Worm (Caenorhabditis elegans) whole organism, L3 larva: ENCODE measurements around the gene tag-120.

Experiments
- ama-1 ChIP-seq: fragments of 150-350 bp; optimal IDR thresholded peaks from 2 replicates; lab custom pipeline; 2018
- egl-27 ChIP-seq: sonication (generic microtip); optimal IDR thresholded peaks from 4 replicates; lab custom pipeline; 2017; ENCODE audit warnings: missing biosample characterization, missing genetic modification reagents, missing genetic modification characterization
- hmg-11 ChIP-seq: sonication (generic microtip); optimal IDR thresholded peaks from 2 replicates; lab custom pipeline; 2016; ENCODE audit warnings: missing genetic modification characterization, missing compliant biosample characterization
- lin-39 ChIP-seq: fragments of 150-350 bp; optimal IDR thresholded peaks from 2 replicates; lab custom pipeline; 2018; ENCODE audit warnings: missing biosample characterization, missing genetic modification reagents, missing genetic modification characterization
- lsy-12 ChIP-seq: sonication (generic microtip); optimal IDR thresholded peaks from 2 replicates; lab custom pipeline; 2016; ENCODE audit warnings: mild to moderate bottlenecking, missing genetic modification characterization, missing compliant biosample characterization
- nhr-11 ChIP-seq: fragments of 150-350 bp; optimal IDR thresholded peaks from 2 replicates; lab custom pipeline; 2014; ENCODE audit warnings: missing biosample characterization, missing genetic modification characterization
- nhr-237 ChIP-seq: fragments of 150-350 bp; optimal IDR thresholded peaks from 2 replicates; lab custom pipeline; 2014; ENCODE audit warnings: missing biosample characterization, missing genetic modification characterization
- nhr-28 ChIP-seq: fragments of 150-350 bp; optimal IDR thresholded peaks from 2 replicates; lab custom pipeline; 2014; ENCODE audit warnings: missing biosample characterization, missing genetic modification characterization
- pha-4 ChIP-seq: fragments of 150-350 bp; optimal IDR thresholded peaks from 2 replicates; lab custom pipeline; 2014; ENCODE audit warnings: missing biosample characterization, missing genetic modification reagents, missing genetic modification characterization
- sea-2 ChIP-seq: fragments of 150-350 bp; sonication (generic microtip); optimal IDR thresholded peaks from 4 replicates; lab custom pipeline; 2014; ENCODE audit warnings: missing biosample characterization, missing genetic modification reagents, missing genetic modification characterization
- snpc-4 ChIP-seq: fragments of 150-350 bp; optimal IDR thresholded peaks from 2 replicates; lab custom pipeline; 2014; ENCODE audit warnings: missing biosample characterization, missing genetic modification characterization
- tbx-2 ChIP-seq: sonication (generic microtip); optimal IDR thresholded peaks from 2 replicates; lab custom pipeline; 2016; ENCODE audit warnings: mild to moderate bottlenecking, missing genetic modification characterization, missing compliant biosample characterization
- unc-62 ChIP-seq: fragments of 150-350 bp; sonication (generic microtip); optimal IDR thresholded peaks from 4 replicates; lab custom pipeline; 2014; ENCODE audit warnings: missing biosample characterization, missing genetic modification reagents, missing genetic modification characterization
- ztf-11 ChIP-seq: fragments of 150-350 bp; optimal IDR thresholded peaks from 2 replicates; lab custom pipeline; 2014; ENCODE audit warnings: missing biosample characterization, missing genetic modification characterization

DNA sequence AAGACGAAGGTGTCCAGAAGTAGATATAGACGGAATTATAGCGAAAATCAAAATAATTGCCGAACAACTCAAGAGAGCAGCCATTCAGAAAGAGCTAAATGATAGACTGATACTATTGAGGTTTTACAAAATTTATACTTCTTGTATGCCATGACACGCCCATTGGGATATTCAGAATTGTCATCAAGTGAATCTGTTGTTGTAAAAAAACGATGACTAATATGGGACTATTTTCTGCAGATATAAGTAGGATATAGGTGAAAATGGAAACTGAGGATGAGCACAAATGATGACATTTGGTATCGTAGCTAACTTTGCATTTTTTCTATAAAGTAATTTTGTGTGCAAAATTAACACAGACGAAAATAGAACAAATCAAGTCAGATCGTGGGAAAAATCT lies 46.1 kb upstream of the tag-120 start, which contains the start of gene F58E6.8:
- TF ChIP-seq nhr-237 (tag; lab: Kevin White, UChicago) (no peak), pha-4 (tag; lab: Kevin White, UChicago) (no peak), hmg-11 (tag; lab: Kevin White, UChicago) (no peak), unc-62 (GFP tag; lab: Kevin White, UChicago) (no peak), lin-39 (tag; lab: Kevin White, UChicago) (no peak), ztf-11 (tag; lab: Kevin White, UChicago) (no peak), sea-2 (GFP tag; lab: Kevin White, UChicago) (no peak), lsy-12 (tag; lab: Kevin White, UChicago) (no peak), nhr-28 (tag; lab: Kevin White, UChicago) (no peak), ama-1 (lab: Kevin White, UChicago) (no peak), snpc-4 (tag; lab: Kevin White, UChicago) (no peak), nhr-11 (no peak), egl-27 (tag; lab: Kevin White, UChicago) (no peak), tbx-2 (no peak)
